Fruit fly (Drosophila melanogaster): ENCODE data around the gene CG31288.

Gene CG31288

dm6 chr3R:25313771-25314170 lies 14.4 kb upstream of the CG31288 start, which contains the start of gene CG31087:
TSS of gene CG31087 (minus strand) at chr3R:25313833.
- TF ChIP-seq insv (optimal IDR thresholded peaks at IDR 0.05) (no peak), Sin3A (optimal IDR thresholded peaks at IDR 0.05) (no peak), ttk (optimal IDR thresholded peaks at IDR 0.05) (no peak), psq (optimal IDR thresholded peaks at IDR 0.05) (no peak), h (optimal IDR thresholded peaks at IDR 0.05) (no peak), Myc (optimal IDR thresholded peaks at IDR 0.05) (no peak)

DNA sequence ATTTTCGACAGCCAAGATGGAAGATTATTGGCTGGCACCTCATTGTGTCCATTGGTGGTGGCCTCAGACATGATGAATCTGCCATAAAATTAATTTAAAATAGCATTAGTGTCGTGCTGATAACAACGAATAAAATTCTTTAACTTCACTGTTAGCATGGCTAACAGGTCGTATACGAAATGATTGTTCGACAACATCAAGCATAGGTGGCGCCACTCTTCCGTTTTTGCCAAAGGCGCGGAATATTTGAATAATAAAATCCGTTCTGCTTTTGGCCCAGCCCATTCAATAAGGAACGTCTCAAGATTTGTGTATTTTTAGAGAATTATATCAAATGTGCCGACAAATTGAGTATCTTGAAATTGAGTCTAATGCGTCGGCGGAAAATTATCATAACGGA lies 13.2 kb upstream of the CG31288 start:
- TF ChIP-seq ttk (optimal IDR thresholded peaks at IDR 0.05) (no peak), Sin3A (optimal IDR thresholded peaks at IDR 0.05) (no peak), Myc (optimal IDR thresholded peaks at IDR 0.05) (no peak), h (optimal IDR thresholded peaks at IDR 0.05) (no peak), insv (optimal IDR thresholded peaks at IDR 0.05) (no peak), psq (optimal IDR thresholded peaks at IDR 0.05) (no peak)

DNA sequence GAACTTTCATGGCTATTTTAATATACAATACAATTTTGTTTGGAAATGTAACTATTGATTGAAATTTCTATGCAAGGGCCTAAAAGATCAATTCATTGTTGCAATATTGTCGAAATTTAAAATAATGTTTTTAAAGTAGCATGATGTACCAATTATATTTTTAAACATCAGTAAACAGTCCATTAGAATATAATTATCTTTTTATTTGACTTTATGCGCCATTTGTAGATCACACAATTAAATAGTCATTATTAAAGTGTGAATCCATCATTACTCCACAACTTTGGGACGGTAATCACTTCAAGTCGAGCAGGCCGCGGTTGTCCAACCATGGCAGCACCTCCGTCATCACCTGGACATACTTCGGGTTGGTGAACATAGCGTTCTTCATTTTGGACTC lies 11.5 kb upstream of the CG31288 start, which contains the start of gene CG31099:
Gene CG31099, minus strand, starts transcription at position 101 of the 400 bp plus-strand sequence.
- TF ChIP-seq h (optimal IDR thresholded peaks at IDR 0.05) (no peak), psq (optimal IDR thresholded peaks at IDR 0.05) (no peak), ttk (optimal IDR thresholded peaks at IDR 0.05) (no peak), Myc (optimal IDR thresholded peaks at IDR 0.05) (no peak), insv (optimal IDR thresholded peaks at IDR 0.05) (no peak), Sin3A (optimal IDR thresholded peaks at IDR 0.05) (no peak)

DNA sequence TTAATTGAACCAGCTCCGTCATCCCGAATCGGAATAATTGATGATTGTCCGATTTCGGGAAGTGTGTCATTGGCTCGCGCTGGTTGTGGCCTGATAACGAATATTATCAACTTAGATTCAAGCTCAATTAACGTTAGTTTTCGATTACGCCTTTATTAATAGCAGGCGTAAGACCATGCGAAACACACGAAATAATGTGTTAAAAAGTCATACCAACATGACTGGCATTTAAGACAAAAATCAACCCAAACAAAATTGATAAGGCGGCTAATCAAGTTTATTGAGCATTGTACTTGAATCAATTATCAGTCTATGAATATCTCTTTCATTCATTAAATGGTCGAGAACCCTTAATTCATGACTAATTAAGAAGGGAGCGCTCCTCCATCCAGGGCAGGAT lies 9.8 kb upstream of the CG31288 start:
- no peak for TF ChIP-seq psq (optimal IDR thresholded peaks at IDR 0.05)
- TF ChIP-seq Myc (optimal IDR thresholded peaks at IDR 0.05) = no peak
- no peak for TF ChIP-seq h (optimal IDR thresholded peaks at IDR 0.05)
- TF ChIP-seq ttk (optimal IDR thresholded peaks at IDR 0.05) = no peak
- no peak for TF ChIP-seq Sin3A (optimal IDR thresholded peaks at IDR 0.05)

- TF ChIP-seq ttk (optimal IDR thresholded peaks at IDR 0.05) (no peak), Sin3A (optimal IDR thresholded peaks at IDR 0.05) (no peak), insv (optimal IDR thresholded peaks at IDR 0.05) (no peak), Myc (optimal IDR thresholded peaks at IDR 0.05) (no peak), psq (optimal IDR thresholded peaks at IDR 0.05) (no peak), h (optimal IDR thresholded peaks at IDR 0.05) (no peak)
These were observed 8.9 kb upstream of the CG31288 start, which contains the start of gene CG10550 for dm6 chr3R:25308228-25308627. TSS of gene CG10550 (minus strand) at chr3R:25308391.

- TF ChIP-seq h (optimal IDR thresholded peaks at IDR 0.05) = no peak
- no peak for TF ChIP-seq insv (optimal IDR thresholded peaks at IDR 0.05)
- TF ChIP-seq Myc (optimal IDR thresholded peaks at IDR 0.05) = no peak
- no peak for TF ChIP-seq psq (optimal IDR thresholded peaks at IDR 0.05)
- no peak for TF ChIP-seq ttk (optimal IDR thresholded peaks at IDR 0.05)
- no peak for TF ChIP-seq Sin3A (optimal IDR thresholded peaks at IDR 0.05)
These were observed 6.6 kb upstream of the CG31288 start for dm6 chr3R:25305822-25306544.

- no peak for TF ChIP-seq psq (optimal IDR thresholded peaks at IDR 0.05)
- no peak for TF ChIP-seq insv (optimal IDR thresholded peaks at IDR 0.05)
- TF ChIP-seq Sin3A (optimal IDR thresholded peaks at IDR 0.05) = no peak
- no peak for TF ChIP-seq Myc (optimal IDR thresholded peaks at IDR 0.05)
- TF ChIP-seq ttk (optimal IDR thresholded peaks at IDR 0.05) = no peak
- no peak for TF ChIP-seq h (optimal IDR thresholded peaks at IDR 0.05)
These were observed 4.6 kb upstream of the CG31288 start, which contains the start of gene CG31436 for dm6 chr3R:25303857-25304440. TSS of gene CG31436 (plus strand) at chr3R:25304137.

DNA sequence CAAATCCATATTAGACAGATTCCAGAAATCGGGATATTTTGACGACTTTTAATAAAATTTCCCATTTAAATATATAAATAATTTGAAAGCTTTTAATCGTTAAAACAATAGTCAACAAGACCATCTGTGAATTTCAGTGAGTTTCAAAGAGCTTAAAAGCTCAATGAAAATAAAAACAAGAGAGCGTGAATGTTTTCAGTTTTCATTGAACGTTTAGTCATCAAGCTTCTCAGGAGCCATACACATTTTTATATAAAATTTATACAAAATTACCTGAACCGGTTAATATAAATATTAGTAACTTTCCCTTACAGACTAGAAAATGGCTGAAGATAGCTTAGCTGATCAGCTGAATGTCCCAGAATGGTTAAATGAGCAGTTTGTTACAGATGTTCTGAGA lies 2.9 kb upstream of the CG31288 start, which contains the start of gene CG31370:
Gene CG31370, plus strand, starts transcription at position 226 of the 400 bp plus-strand sequence.
- TF ChIP-seq Myc (optimal IDR thresholded peaks at IDR 0.05) (no peak), ttk (optimal IDR thresholded peaks at IDR 0.05) (no peak), insv (optimal IDR thresholded peaks at IDR 0.05) (no peak), psq (optimal IDR thresholded peaks at IDR 0.05) (no peak), h (optimal IDR thresholded peaks at IDR 0.05) (no peak), Sin3A (optimal IDR thresholded peaks at IDR 0.05) (no peak)

- TF ChIP-seq ttk (optimal IDR thresholded peaks at IDR 0.05) = no peak
- TF ChIP-seq psq (optimal IDR thresholded peaks at IDR 0.05) = no peak
- no peak for TF ChIP-seq Sin3A (optimal IDR thresholded peaks at IDR 0.05)
- no peak for TF ChIP-seq insv (optimal IDR thresholded peaks at IDR 0.05)
- TF ChIP-seq h (optimal IDR thresholded peaks at IDR 0.05) = no peak
- no peak for TF ChIP-seq Myc (optimal IDR thresholded peaks at IDR 0.05)
These were observed 1.2 kb upstream of the CG31288 start, which contains the start of gene CG13659 for dm6 chr3R:25300575-25300974. TSS of gene CG13659 (plus strand) at chr3R:25300891.

dm6 chr3R:25297678-25298077 lies 1.7 kb downstream of the CG31288 start, which contains the start of gene CG31097:
TSS of gene CG31097 (minus strand) at chr3R:25297778.
- TF ChIP-seq Myc (optimal IDR thresholded peaks at IDR 0.05) (no peak), h (optimal IDR thresholded peaks at IDR 0.05) (no peak), insv (optimal IDR thresholded peaks at IDR 0.05) (no peak), psq (optimal IDR thresholded peaks at IDR 0.05) (no peak), ttk (optimal IDR thresholded peaks at IDR 0.05) (no peak), Sin3A (optimal IDR thresholded peaks at IDR 0.05) (no peak)

dm6 chr3R:25295320-25296020 lies 3.9 kb downstream of the CG31288 start, which contains the start of gene CG31102:
TSS of gene CG31102 (minus strand) at chr3R:25295594.
- TF ChIP-seq Myc (optimal IDR thresholded peaks at IDR 0.05) (no peak), ttk (optimal IDR thresholded peaks at IDR 0.05) (no peak), insv (optimal IDR thresholded peaks at IDR 0.05) (no peak), h (optimal IDR thresholded peaks at IDR 0.05) (no peak), Sin3A (optimal IDR thresholded peaks at IDR 0.05) (no peak), psq (optimal IDR thresholded peaks at IDR 0.05) (no peak)
